Fruit fly (Drosophila melanogaster): ENCODE data around the gene CG18530.

dm6 chr3R:12652736-12653135 lies 19.6 kb downstream of the CG18530 start:
- TF ChIP-seq Myc (optimal IDR thresholded peaks at IDR 0.05) (no peak), h (optimal IDR thresholded peaks at IDR 0.05) (no peak), insv (optimal IDR thresholded peaks at IDR 0.05) (no peak), ttk (optimal IDR thresholded peaks at IDR 0.05) (no peak)
